Worm (Caenorhabditis elegans): ENCODE measurements around the gene sym-4.

sym-4 gene

DNA sequence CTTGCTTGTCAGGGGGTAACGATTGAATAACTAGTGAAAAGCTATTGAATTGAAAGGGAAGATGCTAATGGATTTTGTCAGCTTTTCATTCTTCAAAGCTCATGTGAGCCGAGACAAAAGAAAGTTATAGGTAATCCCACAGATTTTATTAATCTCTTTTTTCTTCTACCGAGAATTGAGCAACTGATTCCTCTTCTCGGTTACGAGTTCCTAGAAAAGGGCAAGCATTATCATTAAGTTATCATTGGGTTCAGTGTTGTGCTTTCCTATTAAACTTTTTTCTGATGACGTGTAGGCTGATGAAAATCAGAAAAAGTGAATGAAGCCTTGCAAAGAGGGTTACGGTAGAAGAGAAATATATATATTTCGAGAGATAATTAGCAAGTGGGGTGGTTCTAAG is 16.2 kb upstream of the sym-4 start:
- TF ChIP-seq ceh-28 (tag; optimal IDR thresholded peaks at IDR 0.05) = no peak
- no peak for TF ChIP-seq nhr-111 (GFP tag; optimal IDR thresholded peaks at IDR 0.05)
- no peak for TF ChIP-seq arid-1 (GFP tag; conservative IDR thresholded peaks at IDR 0.05)
- no peak for TF ChIP-seq nhr-76 (tag; optimal IDR thresholded peaks at IDR 0.05)
- no peak for TF ChIP-seq dmd-8 (GFP tag; IDR thresholded peaks at IDR 0.05)
- TF ChIP-seq hif-1 (tag; optimal IDR thresholded peaks at IDR 0.05) = no peak
- TF ChIP-seq snpc-4 (tag; optimal IDR thresholded peaks at IDR 0.05) = no peak
- TF ChIP-seq nhr-42 (GFP tag; IDR thresholded peaks at IDR 0.05) = no peak
- no peak for TF ChIP-seq skn-1 (tag; optimal IDR thresholded peaks at IDR 0.05)
- no peak for TF ChIP-seq ces-1 (GFP tag; optimal IDR thresholded peaks at IDR 0.05)
- TF ChIP-seq nhr-41 (GFP tag; IDR thresholded peaks at IDR 0.05) = no peak
- TF ChIP-seq ZK546.5 (tag; optimal IDR thresholded peaks at IDR 0.05) = no peak
- no peak for TF ChIP-seq dpl-1 (GFP tag; optimal IDR thresholded peaks at IDR 0.05)
- no peak for TF ChIP-seq lin-1 (GFP tag; IDR thresholded peaks at IDR 0.05)
- no peak for TF ChIP-seq lin-15B (tag; optimal IDR thresholded peaks at IDR 0.05)
- no peak for TF ChIP-seq ama-1 (optimal IDR thresholded peaks at IDR 0.05)
- TF ChIP-seq F10B5.3 (tag; optimal IDR thresholded peaks at IDR 0.05) = no peak
- no peak for TF ChIP-seq daf-16 (GFP tag; optimal IDR thresholded peaks at IDR 0.05)
- TF ChIP-seq daf-16 (tag; optimal IDR thresholded peaks at IDR 0.05) = no peak

- TF ChIP-seq saeg-2 (GFP tag; IDR thresholded peaks at IDR 0.05) = no peak
- no peak for TF ChIP-seq lir-3 (tag; optimal IDR thresholded peaks at IDR 0.05)
- TF ChIP-seq hlh-11 (tag; optimal IDR thresholded peaks at IDR 0.05) = no peak
- TF ChIP-seq Y75B8A.6 (GFP tag; IDR thresholded peaks at IDR 0.05) = no peak
- no peak for TF ChIP-seq T20F7.1 (GFP tag; optimal IDR thresholded peaks at IDR 0.05)
- no peak for TF ChIP-seq nhr-76 (tag; optimal IDR thresholded peaks at IDR 0.05)
- TF ChIP-seq vab-7 (GFP tag; IDR thresholded peaks at IDR 0.05) = no peak
- TF ChIP-seq tag-97 (GFP tag; IDR thresholded peaks at IDR 0.05) = no peak
Measured at ce11 chrX:14182514-14182913, 13.1 kb upstream of the sym-4 start.

DNA sequence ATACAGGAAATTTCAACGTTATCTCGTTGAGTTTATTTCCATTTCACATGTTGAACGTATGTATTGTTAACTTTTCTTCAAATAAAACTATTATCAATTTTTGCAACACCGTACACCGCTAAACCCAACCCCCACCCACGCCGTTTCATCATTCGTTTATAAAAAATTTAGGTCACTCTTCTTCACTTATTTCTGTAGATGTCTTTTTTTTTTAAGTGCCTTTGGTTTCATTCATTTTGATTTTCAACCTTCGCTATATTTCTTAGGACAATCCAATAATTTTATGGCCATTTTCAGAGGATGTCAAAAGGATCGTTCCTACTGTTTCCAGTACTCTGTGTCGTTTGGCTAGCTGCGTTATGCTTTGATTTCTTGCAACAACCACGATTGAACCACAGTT is 10.7 kb upstream of the sym-4 start, which contains the start of gene C37E2.3:
Gene C37E2.3 (plus strand): TSS at position 301 of the 400 bp plus-strand sequence.
- no peak for TF ChIP-seq ces-1 (GFP tag; optimal IDR thresholded peaks at IDR 0.05)
- TF ChIP-seq D1046.2 (GFP tag; IDR thresholded peaks at IDR 0.05) = no peak

- TF ChIP-seq aha-1 (tag) (peak; percentile 93), lin-39 (tag; optimal IDR thresholded peaks at IDR 0.05) (no peak), ces-1 (GFP tag; optimal IDR thresholded peaks at IDR 0.05) (no peak)
Measured at ce11 chrX:14179488-14179887, 10.1 kb upstream of the sym-4 start.

DNA sequence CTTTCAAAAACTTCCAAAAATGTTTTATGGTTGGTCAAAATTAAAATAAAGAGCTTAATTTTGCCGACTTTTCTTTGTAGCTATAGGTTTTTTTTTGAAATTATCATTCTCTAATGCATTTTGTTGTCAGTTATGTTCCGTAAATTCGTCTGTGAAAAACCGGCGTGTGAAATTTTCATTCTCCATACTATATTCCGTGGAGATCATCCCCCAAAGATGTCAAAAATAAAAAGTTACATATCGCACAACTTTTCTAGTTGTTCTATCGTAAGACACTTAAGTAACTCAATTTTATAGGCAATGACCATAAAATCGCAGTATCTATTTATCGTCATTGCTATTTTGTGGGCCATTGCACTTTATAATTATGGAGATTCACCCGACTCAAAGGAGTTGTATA is 9.3 kb upstream of the sym-4 start, which contains the start of gene C37E2.10:
Gene C37E2.10 (plus strand): TSS at position 301 of the 400 bp plus-strand sequence.
- TF ChIP-seq madf-5 (GFP tag; IDR thresholded peaks at IDR 0.05) (no peak), mxl-2 (GFP tag; conservative IDR thresholded peaks at IDR 0.05) (no peak), dmd-6 (GFP tag; IDR thresholded peaks at IDR 0.05) (no peak), dmd-9 (GFP tag; IDR thresholded peaks at IDR 0.05) (no peak), F37D6.2 (tag; optimal IDR thresholded peaks at IDR 0.05) (no peak), ceh-28 (tag; optimal IDR thresholded peaks at IDR 0.05) (no peak)

- TF ChIP-seq nhr-42 (GFP tag; IDR thresholded peaks at IDR 0.05) (no peak), unc-62 (GFP tag; optimal IDR thresholded peaks at IDR 0.05 in 1 of 2) (peak in 1 of 2 experiments; percentile 41), unc-62 (tag; optimal IDR thresholded peaks at IDR 0.05) (no peak)
Measured at ce11 chrX:14175740-14176139, 6.3 kb upstream of the sym-4 start, which contains the start of gene C37E2.2. Gene C37E2.2, plus strand, starts transcription at chrX:14176040.

Measured in whole organism, L4 larva.